Worm (Caenorhabditis elegans) whole organism, L1 larva: ENCODE data around the gene mpdu-1.
A peak's percentile ranks its signal among the peaks of the same experiment; 100 is the strongest.

Experiments used
- C16A3.4 ChIP-seq: fragments of 150-350 bp; optimal IDR thresholded peaks from 2 replicates; lab custom pipeline; 2014; ENCODE audit warnings: missing biosample characterization, missing genetic modification characterization
- C34B4.2 ChIP-seq: sonication (generic microtip); optimal IDR thresholded peaks from 2 replicates; lab custom pipeline; 2017; ENCODE audit warnings: mild to moderate bottlenecking, missing genetic modification characterization, missing compliant biosample characterization
- Y116A8C.19 ChIP-seq: sonication (generic microtip); optimal IDR thresholded peaks from 2 replicates; lab custom pipeline; 2016; ENCODE audit warnings: missing compliant biosample characterization, missing genetic modification characterization, borderline replicate concordance
- aha-1 ChIP-seq: fragments of 150-350 bp; optimal IDR thresholded peaks from 2 replicates; lab custom pipeline; 2014; ENCODE audit warnings: missing biosample characterization, missing genetic modification characterization
- aly-2 ChIP-seq: fragments of 150-350 bp; optimal IDR thresholded peaks from 2 replicates; lab custom pipeline; 2014; ENCODE audit warnings: missing biosample characterization, missing genetic modification characterization
- blmp-1 ChIP-seq: fragments of 150-350 bp; optimal IDR thresholded peaks from 2 replicates; lab custom pipeline; 2014; ENCODE audit warnings: missing biosample characterization, missing genetic modification characterization
- ceh-82 ChIP-seq, 3 experiments: fragments of 150-350 bp in 1 of 3; sonication (generic microtip) in 2 of 3; optimal IDR thresholded peaks; 2 replicates each; lab custom pipeline; 2014 to 2017; ENCODE audit warnings: missing biosample characterization in 3 of 3, missing genetic modification characterization in 3 of 3
- ceh-88 ChIP-seq: fragments of 200-800 bp; sonication (Bioruptor generic); IDR thresholded peaks from 2 replicates; pipeline ENCODE4 v1.3.6; 2022; ENCODE audit warnings: missing genetic modification characterization, missing compliant biosample characterization
- dsc-1 ChIP-seq: sonication (generic microtip); optimal IDR thresholded peaks from 2 replicates; lab custom pipeline; 2016; ENCODE audit warnings: mild to moderate bottlenecking, missing genetic modification characterization, missing compliant biosample characterization
- egl-13 ChIP-seq: sonication (generic microtip); optimal IDR thresholded peaks from 2 replicates; lab custom pipeline; 2016; ENCODE audit warnings: missing genotype, missing genetic modification reagents, missing genetic modification characterization, missing compliant biosample characterization
- egl-27 ChIP-seq, 2 experiments: fragments of 150-350 bp in 1 of 2; sonication (generic microtip); optimal IDR thresholded peaks; 3 replicates each; lab custom pipeline; 2017 to 2018; ENCODE audit warnings: missing biosample characterization in 2 of 2, missing genetic modification characterization in 2 of 2, missing genetic modification reagents in 2 of 2
- elt-2 ChIP-seq: sonication (generic microtip); optimal IDR thresholded peaks from 2 replicates; lab custom pipeline; 2016; ENCODE audit warnings: missing genetic modification characterization, mild to moderate bottlenecking, inconsistent platforms, missing compliant biosample characterization, missing genetic modification reagents
- elt-3 ChIP-seq, 6 experiments: fragments of 150-350 bp in 1 of 6; sonication (generic microtip); optimal IDR thresholded peaks; 2 replicates each; lab custom pipeline; 2017 to 2018; ENCODE audit warnings: missing biosample characterization in 6 of 6, missing genetic modification characterization in 6 of 6, inconsistent platforms in 1 of 6
- fkh-10 ChIP-seq: sonication (generic microtip); optimal IDR thresholded peaks from 2 replicates; lab custom pipeline; 2017; ENCODE audit warnings: missing biosample characterization, missing genetic modification reagents, missing genetic modification characterization
- fos-1 ChIP-seq: fragments of 150-350 bp; optimal IDR thresholded peaks from 2 replicates; lab custom pipeline; 2014; ENCODE audit warnings: missing biosample characterization, missing genetic modification characterization
- grh-1 ChIP-seq: fragments of 200-800 bp; sonication (Bioruptor generic); IDR thresholded peaks from 2 replicates; pipeline ENCODE4 v1.3.6; 2022; ENCODE audit warnings: missing genetic modification reagents, missing genetic modification characterization, missing compliant biosample characterization
- hlh-17 ChIP-seq: fragments of 200-800 bp; sonication (Bioruptor generic); optimal IDR thresholded peaks from 2 replicates; lab custom pipeline; 2018; ENCODE audit warnings: missing genetic modification characterization, mild to moderate bottlenecking, missing compliant biosample characterization, moderate library complexity, borderline replicate concordance
- hlh-4 ChIP-seq: sonication (generic microtip); optimal IDR thresholded peaks from 2 replicates; lab custom pipeline; 2016; ENCODE audit warnings: mild to moderate bottlenecking, missing genetic modification characterization, missing compliant biosample characterization
- lin-14 ChIP-seq: fragments of 200-800 bp; sonication (Bioruptor generic); optimal IDR thresholded peaks from 2 replicates; lab custom pipeline; 2018; ENCODE audit warnings: mild to moderate bottlenecking, missing genetic modification characterization, moderate library complexity, missing compliant biosample characterization
- lin-35 ChIP-seq, 2 experiments: fragments of 150-350 bp; optimal IDR thresholded peaks; 2 replicates each; lab custom pipeline; 2014; ENCODE audit warnings: missing biosample characterization in 2 of 2, missing genetic modification characterization in 2 of 2, missing genetic modification reagents in 2 of 2
- lir-3 ChIP-seq: sonication (generic microtip); optimal IDR thresholded peaks from 2 replicates; lab custom pipeline; 2016; ENCODE audit warnings: mild to moderate bottlenecking, missing genetic modification characterization, moderate library complexity, missing compliant biosample characterization; ENCODE audit not compliant: poor library complexity
- mab-9 ChIP-seq: fragments of 200-800 bp; sonication (Bioruptor generic); IDR thresholded peaks from 2 replicates; pipeline ENCODE4 v1.3.6; 2022; ENCODE audit warnings: missing genetic modification reagents, missing genetic modification characterization, missing compliant biosample characterization
- mdl-1 ChIP-seq, 2 experiments: fragments of 150-350 bp; optimal IDR thresholded peaks; 2 replicates each; lab custom pipeline; 2014 to 2017; ENCODE audit warnings: missing biosample characterization in 2 of 2, missing genetic modification characterization in 2 of 2, inconsistent platforms in 1 of 2
- nhr-11 ChIP-seq: fragments of 150-350 bp; optimal IDR thresholded peaks from 2 replicates; lab custom pipeline; 2014; ENCODE audit warnings: missing biosample characterization, missing genetic modification characterization
- nhr-19 ChIP-seq: fragments of 200-800 bp; sonication (Bioruptor generic); conservative IDR thresholded peaks from 2 replicates; pipeline ENCODE4 v1.3.6; 2022; ENCODE audit warnings: missing genetic modification characterization, missing compliant biosample characterization
- nhr-20 ChIP-seq: sonication (generic microtip); optimal IDR thresholded peaks from 2 replicates; lab custom pipeline; 2016; ENCODE audit warnings: mild to moderate bottlenecking, missing genetic modification characterization, missing compliant biosample characterization
- nhr-77 ChIP-seq: fragments of 150-350 bp; optimal IDR thresholded peaks from 2 replicates; lab custom pipeline; 2014; ENCODE audit warnings: missing biosample characterization, missing genetic modification characterization
- nhr-85 ChIP-seq: sonication (generic microtip); peaks from one replicate; lab custom pipeline; 2016; ENCODE audit warnings: missing genetic modification characterization, inconsistent platforms, missing compliant biosample characterization
- nhr-90 ChIP-seq: sonication (generic microtip); optimal IDR thresholded peaks from 2 replicates; lab custom pipeline; 2016; ENCODE audit warnings: mild to moderate bottlenecking, missing genetic modification characterization, missing compliant biosample characterization; ENCODE audit not compliant: poor library complexity
- pax-3 ChIP-seq: fragments of 200-800 bp; sonication (Bioruptor generic); optimal IDR thresholded peaks from 2 replicates; lab custom pipeline; 2018; ENCODE audit warnings: mild to moderate bottlenecking, missing genetic modification characterization, moderate library complexity, missing compliant biosample characterization
- rnt-1 ChIP-seq: sonication (generic microtip); optimal IDR thresholded peaks from 2 replicates; lab custom pipeline; 2016; ENCODE audit warnings: mild to moderate bottlenecking, missing genetic modification characterization, moderate library complexity, missing compliant biosample characterization
- skn-1 ChIP-seq: fragments of 150-350 bp; optimal IDR thresholded peaks from 2 replicates; lab custom pipeline; 2014; ENCODE audit warnings: missing biosample characterization, missing genetic modification characterization
- sox-4 ChIP-seq: sonication (generic microtip); optimal IDR thresholded peaks from 2 replicates; lab custom pipeline; 2016; ENCODE audit warnings: missing genetic modification characterization, missing compliant biosample characterization
- tbx-2 ChIP-seq: sonication (generic microtip); optimal IDR thresholded peaks from 2 replicates; lab custom pipeline; 2016; ENCODE audit warnings: missing genetic modification characterization, missing compliant biosample characterization
- unc-30 ChIP-seq: sonication (generic microtip); optimal IDR thresholded peaks from 2 replicates; lab custom pipeline; 2017; ENCODE audit warnings: missing biosample characterization, missing genetic modification characterization
- unc-62 ChIP-seq: fragments of 150-350 bp; optimal IDR thresholded peaks from 2 replicates; lab custom pipeline; 2014; ENCODE audit warnings: missing biosample characterization, missing genetic modification reagents, missing genetic modification characterization
- unc-98 ChIP-seq: fragments of 200-800 bp; sonication (Bioruptor generic); IDR thresholded peaks from 2 replicates; pipeline ENCODE4 v1.3.6; 2022; ENCODE audit warnings: missing genetic modification characterization, missing compliant biosample characterization
- zag-1 ChIP-seq: fragments of 150-350 bp; optimal IDR thresholded peaks from 2 replicates; lab custom pipeline; 2014; ENCODE audit warnings: missing biosample characterization, missing genetic modification characterization
- ztf-11 ChIP-seq, 2 experiments: sonication (generic microtip); optimal IDR thresholded peaks; 2 replicates each; lab custom pipeline; 2016 to 2017; ENCODE audit warnings: missing genetic modification characterization in 2 of 2, missing biosample characterization in 1 of 2, missing compliant biosample characterization in 1 of 2

Gene mpdu-1

DNA sequence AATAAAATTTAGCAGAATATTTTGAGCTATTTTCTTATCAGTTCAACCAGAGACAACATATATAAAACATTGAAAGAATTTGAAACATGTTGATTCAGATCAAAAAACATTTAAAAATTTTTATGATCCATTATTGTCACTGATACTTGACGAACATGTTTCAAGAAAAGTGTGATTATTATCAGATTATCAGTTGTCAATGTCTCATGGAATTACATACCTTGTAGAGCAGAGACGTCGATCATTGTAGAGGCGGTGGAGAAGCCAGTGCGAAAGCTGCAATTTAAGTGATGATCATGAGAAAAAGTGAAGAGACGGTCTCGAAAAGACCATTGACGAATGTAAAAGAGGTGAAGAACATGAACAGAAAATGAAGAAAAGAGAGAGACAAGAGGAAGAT is 43.4 kb upstream of the mpdu-1 start, which contains the start of gene F52E1.9:
Gene F52E1.9, minus strand, starts transcription at position 278 of the 400 bp plus-strand sequence.
- TF ChIP-seq unc-98 (GFP tag; lab: Robert Waterston, UW), result no peak
- peak; percentile 68 for TF ChIP-seq elt-2 (tag; lab: Kevin White, UChicago)

DNA sequence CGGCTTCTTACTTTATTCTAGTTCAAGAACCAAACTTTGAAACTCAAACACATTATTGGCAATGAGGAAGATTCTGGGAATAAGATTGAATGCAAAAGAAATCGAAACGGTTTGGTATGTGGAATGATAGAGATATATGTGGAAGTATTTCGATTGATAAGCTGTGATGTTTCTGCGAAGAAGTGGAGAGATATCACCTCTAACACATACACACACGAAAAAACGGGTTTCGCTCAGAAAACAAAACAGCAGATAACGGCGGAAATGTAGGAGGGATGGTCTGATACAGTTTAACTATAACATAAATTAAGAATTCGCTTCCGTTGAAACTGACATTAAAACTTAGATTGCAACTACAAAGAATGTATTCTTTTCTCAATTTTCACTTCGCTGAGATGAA is 42.3 kb upstream of the mpdu-1 start:
- TF ChIP-seq nhr-19 (GFP tag; lab: Robert Waterston, UW), result 0 out of 2 replicates have a peak, but pooled peaks have one; percentile 9
- no peak for TF ChIP-seq ceh-88 (GFP tag; lab: Robert Waterston, UW)
- peak; percentile 16 for TF ChIP-seq nhr-20
- TF ChIP-seq unc-62 (GFP tag; lab: Kevin White, UChicago), result no peak
- TF ChIP-seq fos-1 (tag; lab: Kevin White, UChicago), result no peak
- TF ChIP-seq C16A3.4 (tag; lab: Kevin White, UChicago), result no peak
- TF ChIP-seq fkh-10 (GFP tag; lab: Kevin White, UChicago), result no peak
- peak; percentile 34 to 90 (median 74) for TF ChIP-seq elt-3 (tag; optimal IDR thresholded peaks at IDR 0.05; lab: Kevin White, UChicago)
- TF ChIP-seq lin-14, result peak; percentile 41
- TF ChIP-seq grh-1 (GFP tag; lab: Robert Waterston, UW), result peak; percentile 41; the same call in 1 of the 2 replicates
- no peak for TF ChIP-seq lin-35 (GFP tag; optimal IDR thresholded peaks at IDR 0.05; lab: Kevin White, UChicago)
- no peak for TF ChIP-seq C34B4.2 (tag; lab: Kevin White, UChicago)
- no peak for TF ChIP-seq lir-3 (tag; lab: Kevin White, UChicago)
- no peak for TF ChIP-seq mdl-1 (tag; optimal IDR thresholded peaks at IDR 0.05; lab: Kevin White, UChicago)
- peak; percentile 61 for TF ChIP-seq nhr-85 (tag; lab: Kevin White, UChicago)
- TF ChIP-seq blmp-1 (tag; lab: Kevin White, UChicago), result peak; percentile 89
- no peak for TF ChIP-seq nhr-77 (tag; lab: Kevin White, UChicago)
- no peak for TF ChIP-seq ceh-82 (tag; optimal IDR thresholded peaks at IDR 0.05; lab: Kevin White, UChicago)

DNA sequence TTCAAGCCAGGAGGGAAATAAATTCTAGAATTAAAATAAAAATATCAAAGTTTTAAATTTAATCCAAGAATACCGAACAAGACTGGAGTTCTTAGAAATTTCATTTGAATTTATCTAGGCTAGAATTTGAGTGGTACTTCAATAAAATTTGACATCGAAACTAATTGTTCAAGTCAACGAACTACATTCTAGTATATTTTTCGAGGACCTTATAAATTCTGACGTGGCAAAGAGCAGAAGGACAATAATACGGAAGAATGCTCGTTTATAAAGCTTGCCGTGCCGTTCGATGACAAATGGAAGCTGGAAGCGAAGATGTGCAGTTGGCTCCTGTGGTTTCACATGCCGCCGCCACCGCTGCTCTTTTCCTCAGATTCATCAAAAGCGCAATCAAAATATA is 41.8 kb upstream of the mpdu-1 start:
- TF ChIP-seq lin-35 (GFP tag; optimal IDR thresholded peaks at IDR 0.05; lab: Kevin White, UChicago) (no peak), grh-1 (GFP tag; lab: Robert Waterston, UW) (no peak), unc-30 (tag; lab: Kevin White, UChicago) (no peak), blmp-1 (tag; lab: Kevin White, UChicago) (no peak), ztf-11 (tag; optimal IDR thresholded peaks at IDR 0.05; lab: Kevin White, UChicago) (no peak), pax-3 (no peak), egl-27 (tag; optimal IDR thresholded peaks at IDR 0.05; lab: Kevin White, UChicago) (no peak), nhr-11 (tag; lab: Kevin White, UChicago) (no peak), hlh-17 (GFP tag; lab: Kevin White, UChicago) (no peak), sox-4 (tag; lab: Kevin White, UChicago) (no peak)
- TF ChIP-seq, all 84 proteins: peak for 0

DNA sequence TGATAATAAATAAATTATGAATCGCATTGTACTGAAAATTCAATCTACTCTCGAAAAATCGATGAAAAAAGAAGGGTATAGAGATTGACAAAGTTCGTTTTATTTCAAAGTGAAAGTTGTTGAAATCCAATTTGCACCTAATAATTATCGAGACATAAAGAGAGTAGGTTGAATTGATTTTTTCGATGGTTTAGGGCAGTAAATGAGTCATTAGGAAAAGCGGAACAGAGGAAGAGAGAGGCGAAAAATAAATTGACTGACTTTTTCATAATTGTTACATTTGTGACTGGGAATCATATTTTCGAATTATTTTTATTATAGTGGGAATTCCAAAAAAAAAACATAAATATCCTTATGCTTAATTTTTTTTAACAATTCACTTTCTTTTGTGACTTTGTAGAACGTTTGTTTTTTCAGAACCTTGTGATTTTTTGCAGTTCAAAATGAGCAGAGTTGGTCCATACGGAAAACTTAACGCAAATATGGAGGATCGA is 35.4 kb upstream of the mpdu-1 start, which contains the start of the genes pho-6 and F52E1.3:
Gene pho-6, minus strand, starts transcription at position 101 of the 494 bp plus-strand sequence.
Gene F52E1.3, plus strand, starts transcription at position 444 of the 494 bp plus-strand sequence.
- TF ChIP-seq tbx-2 (tag; lab: Kevin White, UChicago) (no peak), nhr-90 (tag; lab: Kevin White, UChicago) (no peak), egl-13 (tag; lab: Kevin White, UChicago) (no peak), lin-35 (GFP tag; optimal IDR thresholded peaks at IDR 0.05; lab: Kevin White, UChicago) (no peak), aha-1 (tag; lab: Kevin White, UChicago) (no peak), rnt-1 (no peak)

DNA sequence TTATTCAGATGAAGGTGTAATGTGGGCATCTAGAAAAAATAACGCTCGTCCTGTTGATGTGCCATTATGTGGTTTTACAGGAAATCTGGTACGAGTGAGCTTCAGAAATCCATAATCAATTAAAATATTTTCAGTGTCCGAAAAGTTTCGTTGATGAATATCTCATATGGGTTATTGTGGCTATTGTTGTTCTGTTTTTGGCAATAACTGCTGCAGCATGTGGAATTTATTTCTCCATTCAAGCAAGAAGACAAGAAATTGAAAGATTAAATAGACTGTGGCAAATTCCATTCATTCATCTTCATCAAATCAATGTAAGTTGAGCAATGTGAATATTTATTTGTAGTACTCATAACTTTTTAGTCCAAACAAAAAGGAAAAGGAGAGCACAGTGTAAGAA is 30.3 kb upstream of the mpdu-1 start:
- no peak for TF ChIP-seq Y116A8C.19
- no peak for TF ChIP-seq hlh-17 (GFP tag; lab: Kevin White, UChicago)
- TF ChIP-seq nhr-19 (GFP tag; lab: Robert Waterston, UW), result no peak
- TF ChIP-seq hlh-4 (tag; lab: Kevin White, UChicago), result no peak
- no peak for TF ChIP-seq mdl-1 (tag; optimal IDR thresholded peaks at IDR 0.05; lab: Kevin White, UChicago)
- no peak for TF ChIP-seq aly-2 (tag; lab: Kevin White, UChicago)
- no peak for TF ChIP-seq pax-3
- no peak for TF ChIP-seq mab-9 (GFP tag; lab: Robert Waterston, UW)
- TF ChIP-seq skn-1 (tag; lab: Kevin White, UChicago), result no peak
- TF ChIP-seq rnt-1, result no peak
- TF ChIP-seq dsc-1 (tag; lab: Kevin White, UChicago), result no peak
- TF ChIP-seq zag-1 (tag; lab: Kevin White, UChicago), result no peak
- TF ChIP-seq blmp-1 (tag; lab: Kevin White, UChicago), result no peak
